Worm (Caenorhabditis elegans) whole organism, L3 larva: ENCODE measurements around the gene C34B4.4.

Experiments used
- R02D3.7 ChIP-seq: fragments of 150-350 bp; optimal IDR thresholded peaks from 2 replicates; lab custom pipeline; 2014; ENCODE audit warnings: missing biosample characterization, missing genetic modification characterization
- ZK546.5 ChIP-seq: sonication (generic microtip); optimal IDR thresholded peaks from 2 replicates; lab custom pipeline; 2017; ENCODE audit warnings: missing biosample characterization, missing genetic modification characterization
- ceh-16 ChIP-seq: sonication (generic microtip); optimal IDR thresholded peaks from 2 replicates; lab custom pipeline; 2017; ENCODE audit warnings: missing biosample characterization, missing genetic modification characterization
- daf-12 ChIP-seq: fragments of 150-350 bp; optimal IDR thresholded peaks from 2 replicates; lab custom pipeline; 2014; ENCODE audit warnings: missing biosample characterization, missing genetic modification reagents, missing genetic modification characterization
- egl-5 ChIP-seq: fragments of 150-350 bp; optimal IDR thresholded peaks from 2 replicates; lab custom pipeline; 2017; ENCODE audit warnings: missing biosample characterization, missing genetic modification reagents, missing genetic modification characterization, inconsistent platforms
- elt-1 ChIP-seq: fragments of 150-350 bp; optimal IDR thresholded peaks from 2 replicates; lab custom pipeline; 2014; ENCODE audit warnings: missing biosample characterization, missing genetic modification characterization
- elt-2 ChIP-seq: sonication (generic microtip); optimal IDR thresholded peaks from 2 replicates; lab custom pipeline; 2016; ENCODE audit warnings: missing genetic modification reagents, mild to moderate bottlenecking, missing genetic modification characterization, missing compliant biosample characterization
- elt-3 ChIP-seq, 3 experiments: fragments of 150-350 bp in 1 of 3; sonication (generic microtip) in 2 of 3; optimal IDR thresholded peaks; 2 replicates in 2 of 3; 4 replicates in 1 of 3; lab custom pipeline; 2014 to 2017; ENCODE audit warnings: missing biosample characterization in 3 of 3, missing genetic modification characterization in 3 of 3
- eor-1 ChIP-seq, 2 experiments: fragments of 150-350 bp; optimal IDR thresholded peaks; 2 replicates each; lab custom pipeline; 2014 to 2018; ENCODE audit warnings: missing biosample characterization in 2 of 2, missing genetic modification characterization in 2 of 2
- fkh-10 ChIP-seq: sonication (generic microtip); optimal IDR thresholded peaks from 2 replicates; lab custom pipeline; 2017; ENCODE audit warnings: missing biosample characterization, missing genetic modification reagents, missing genetic modification characterization
- jun-1 ChIP-seq: fragments of 150-350 bp; optimal IDR thresholded peaks from 2 replicates; lab custom pipeline; 2014; ENCODE audit warnings: missing biosample characterization, missing genetic modification reagents, missing genetic modification characterization
- lin-15B ChIP-seq: fragments of 150-350 bp; optimal IDR thresholded peaks from 2 replicates; lab custom pipeline; 2014; ENCODE audit warnings: missing biosample characterization, missing genetic modification characterization
- lin-39 ChIP-seq: fragments of 150-350 bp; optimal IDR thresholded peaks from 2 replicates; lab custom pipeline; 2018; ENCODE audit warnings: missing biosample characterization, missing genetic modification reagents, missing genetic modification characterization
- mdl-1 ChIP-seq: fragments of 150-350 bp; optimal IDR thresholded peaks from 2 replicates; lab custom pipeline; 2014; ENCODE audit warnings: missing biosample characterization, missing genetic modification characterization
- mml-1 ChIP-seq: fragments of 150-350 bp; sonication (generic microtip); optimal IDR thresholded peaks from 3 replicates; lab custom pipeline; 2014; ENCODE audit warnings: missing biosample characterization, missing genetic modification characterization
- nfya-1 ChIP-seq: sonication (generic microtip); optimal IDR thresholded peaks from 2 replicates; lab custom pipeline; 2017; ENCODE audit warnings: missing genetic modification characterization, mild to moderate bottlenecking, missing compliant biosample characterization, antibody characterized with exemption, moderate library complexity; ENCODE audit not compliant: insufficient read depth
- nhr-11 ChIP-seq: fragments of 150-350 bp; optimal IDR thresholded peaks from 2 replicates; lab custom pipeline; 2014; ENCODE audit warnings: missing biosample characterization, missing genetic modification characterization
- nhr-23 ChIP-seq: fragments of 150-350 bp; optimal IDR thresholded peaks from 2 replicates; lab custom pipeline; 2014; ENCODE audit warnings: missing biosample characterization, missing genetic modification reagents, missing genetic modification characterization
- nhr-28 ChIP-seq: fragments of 150-350 bp; optimal IDR thresholded peaks from 2 replicates; lab custom pipeline; 2014; ENCODE audit warnings: missing biosample characterization, missing genetic modification characterization
- nhr-43 ChIP-seq: sonication (generic microtip); optimal IDR thresholded peaks from 2 replicates; lab custom pipeline; 2016; ENCODE audit warnings: mild to moderate bottlenecking, missing genetic modification characterization, missing compliant biosample characterization; ENCODE audit not compliant: poor library complexity, severe bottlenecking
- nhr-67 ChIP-seq: fragments of 150-350 bp; optimal IDR thresholded peaks from 2 replicates; lab custom pipeline; 2014; ENCODE audit warnings: missing biosample characterization, missing genetic modification characterization
- nhr-76 ChIP-seq: fragments of 150-350 bp; sonication (generic microtip); optimal IDR thresholded peaks from 5 replicates; lab custom pipeline; 2014; ENCODE audit warnings: missing biosample characterization, missing genetic modification characterization
- nhr-77 ChIP-seq: fragments of 150-350 bp; optimal IDR thresholded peaks from 2 replicates; lab custom pipeline; 2014; ENCODE audit warnings: missing biosample characterization, missing genetic modification characterization
- pha-4 ChIP-seq: fragments of 150-350 bp; optimal IDR thresholded peaks from 2 replicates; lab custom pipeline; 2014; ENCODE audit warnings: missing biosample characterization, missing genetic modification reagents, missing genetic modification characterization
- pqm-1 ChIP-seq: fragments of 150-350 bp; optimal IDR thresholded peaks from 2 replicates; lab custom pipeline; 2017; ENCODE audit warnings: missing biosample characterization, missing genetic modification characterization, inconsistent platforms
- sea-2 ChIP-seq: fragments of 150-350 bp; sonication (generic microtip); optimal IDR thresholded peaks from 4 replicates; lab custom pipeline; 2014; ENCODE audit warnings: missing biosample characterization, missing genetic modification reagents, missing genetic modification characterization
- tbx-2 ChIP-seq: sonication (generic microtip); optimal IDR thresholded peaks from 2 replicates; lab custom pipeline; 2016; ENCODE audit warnings: mild to moderate bottlenecking, missing genetic modification characterization, missing compliant biosample characterization
- unc-39 ChIP-seq: sonication (generic microtip); optimal IDR thresholded peaks from 4 replicates; lab custom pipeline; 2017; ENCODE audit warnings: missing biosample characterization, missing genetic modification characterization
- unc-62 ChIP-seq: fragments of 150-350 bp; sonication (generic microtip); optimal IDR thresholded peaks from 4 replicates; lab custom pipeline; 2014; ENCODE audit warnings: missing biosample characterization, missing genetic modification reagents, missing genetic modification characterization
- zag-1 ChIP-seq: fragments of 150-350 bp; optimal IDR thresholded peaks from 2 replicates; lab custom pipeline; 2014; ENCODE audit warnings: missing biosample characterization, missing genetic modification characterization
- ztf-11 ChIP-seq: fragments of 150-350 bp; optimal IDR thresholded peaks from 2 replicates; lab custom pipeline; 2014; ENCODE audit warnings: missing biosample characterization, missing genetic modification characterization
- ztf-4 ChIP-seq: fragments of 150-350 bp; optimal IDR thresholded peaks from 2 replicates; lab custom pipeline; 2014; ENCODE audit warnings: missing biosample characterization, missing genetic modification characterization

Gene C34B4.4

ce11 chrV:13085917-13086552 lies 4.2 kb upstream of the C34B4.4 start (continued):
- TF ChIP-seq mdl-1 (tag; lab: Kevin White, UChicago) (peak; percentile 25), pha-4 (peak; percentile 71), lin-15B (tag; lab: Kevin White, UChicago) (peak; percentile 48), tbx-2 (tag; lab: Kevin White, UChicago) (peak; percentile 23), unc-62 (GFP tag; lab: Kevin White, UChicago) (peak; percentile 93), pqm-1 (tag; lab: Kevin White, UChicago) (peak; percentile 37), ztf-11 (no peak), fkh-10 (GFP tag; lab: Kevin White, UChicago) (no peak), jun-1 (tag; lab: Kevin White, UChicago) (no peak), nhr-76 (no peak), unc-39 (tag; lab: Kevin White, UChicago) (no peak), zag-1 (tag; lab: Kevin White, UChicago) (no peak), sea-2 (no peak), eor-1 (tag; optimal IDR thresholded peaks at IDR 0.05; lab: Kevin White, UChicago) (no peak), nhr-28 (tag; lab: Kevin White, UChicago) (no peak), ZK546.5 (no peak)

- TF ChIP-seq pha-4 (peak; percentile 27), nhr-43 (tag; lab: Kevin White, UChicago) (no peak)
Observed at ce11 chrV:13088485-13088884, 1.7 kb upstream of the C34B4.4 start.

DNA sequence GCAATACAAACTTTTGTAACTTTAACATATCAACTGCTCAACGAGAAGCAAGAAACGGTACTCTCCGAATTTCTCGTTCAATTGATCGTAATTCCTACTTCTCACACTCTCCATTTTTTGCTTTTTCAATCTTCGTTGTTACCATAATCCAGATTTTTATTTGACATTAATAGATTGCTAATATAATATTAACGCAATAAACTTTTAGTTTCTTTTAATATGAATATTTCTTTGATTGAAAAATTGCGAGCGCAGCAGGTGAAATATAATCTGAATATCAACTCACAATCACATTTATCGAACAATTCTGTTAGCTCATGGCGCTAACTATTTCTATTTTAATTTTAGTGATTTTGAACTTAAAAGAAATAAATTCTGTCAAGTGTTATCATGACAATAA lies 2.1 kb downstream of the C34B4.4 start, which contains the start of gene lurp-4:
Gene lurp-4, plus strand, starts transcription at position 301 of the 400 bp plus-strand sequence.
- TF ChIP-seq unc-62 (GFP tag; lab: Kevin White, UChicago) = no peak
- TF ChIP-seq nhr-23 (tag; lab: Kevin White, UChicago) = no peak
- no peak for TF ChIP-seq mml-1
- no peak for TF ChIP-seq egl-5 (tag; lab: Kevin White, UChicago)
- no peak for TF ChIP-seq fkh-10 (GFP tag; lab: Kevin White, UChicago)
- no peak for TF ChIP-seq unc-39 (tag; lab: Kevin White, UChicago)
- no peak for TF ChIP-seq elt-1 (tag; lab: Kevin White, UChicago)
- no peak for TF ChIP-seq sea-2
- TF ChIP-seq ceh-16 (tag; lab: Kevin White, UChicago) = no peak
- no peak for TF ChIP-seq elt-3 (tag; optimal IDR thresholded peaks at IDR 0.05; lab: Kevin White, UChicago)
- TF ChIP-seq nhr-67 (tag; lab: Kevin White, UChicago) = no peak
- TF ChIP-seq nhr-11 (tag; lab: Kevin White, UChicago) = no peak

ce11 chrV:13095654-13096053 lies 5.4 kb downstream of the C34B4.4 start, which contains the start of gene C34B4.5:
Gene C34B4.5 (plus strand): TSS chrV:13095954.
- TF ChIP-seq daf-12 (tag; lab: Kevin White, UChicago) = no peak
- TF ChIP-seq elt-3 (tag; optimal IDR thresholded peaks at IDR 0.05; lab: Kevin White, UChicago) = no peak
- no peak for TF ChIP-seq nhr-23 (tag; lab: Kevin White, UChicago)

- no peak for TF ChIP-seq nhr-23 (tag; lab: Kevin White, UChicago)
- peak; percentile 45 for TF ChIP-seq egl-5 (tag; lab: Kevin White, UChicago)
- TF ChIP-seq unc-39 (tag; lab: Kevin White, UChicago) = no peak
- TF ChIP-seq pha-4 = no peak
- TF ChIP-seq nhr-67 (tag; lab: Kevin White, UChicago) = no peak
Observed at ce11 chrV:13105840-13106429, 15.7 kb downstream of the C34B4.4 start.

DNA sequence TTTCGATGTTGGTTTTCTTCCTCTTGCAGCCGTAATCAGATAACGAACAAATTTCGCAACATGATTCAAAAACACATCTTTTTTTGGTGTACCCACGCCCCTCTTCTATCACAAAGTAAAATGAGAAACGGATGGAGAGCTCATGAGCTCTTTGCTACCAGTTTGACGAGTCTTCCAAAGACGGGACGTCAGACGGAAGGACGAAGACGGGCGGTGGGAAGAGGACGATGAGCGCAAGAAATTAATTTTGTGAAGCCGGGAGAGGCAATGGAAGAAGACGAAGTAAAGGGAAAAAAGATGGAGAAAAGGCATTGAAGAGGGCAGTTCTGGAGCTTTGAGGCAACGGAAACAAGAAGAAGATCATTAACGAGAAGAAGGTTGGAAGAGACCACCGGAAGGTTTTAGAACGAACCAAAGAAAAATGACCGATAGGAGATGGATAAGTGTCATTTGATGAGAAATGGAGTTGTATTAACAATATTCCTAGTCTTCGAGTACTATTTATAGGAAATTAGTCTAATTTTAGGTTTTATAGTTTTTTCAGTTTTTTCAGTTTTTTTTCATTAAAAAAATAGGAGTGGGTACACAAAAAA lies 21.5 kb downstream of the C34B4.4 start:
- TF ChIP-seq nfya-1 (tag; lab: Kevin White, UChicago) (no peak), lin-15B (tag; lab: Kevin White, UChicago) (no peak), nhr-77 (no peak), nhr-23 (tag; lab: Kevin White, UChicago) (no peak), ztf-4 (tag; lab: Kevin White, UChicago) (no peak), pha-4 (no peak), tbx-2 (tag; lab: Kevin White, UChicago) (no peak), R02D3.7 (tag; lab: Kevin White, UChicago) (no peak), pqm-1 (tag; lab: Kevin White, UChicago) (no peak), elt-1 (tag; lab: Kevin White, UChicago) (peak; percentile 36), elt-2 (tag; lab: Kevin White, UChicago) (no peak), sea-2 (no peak), fkh-10 (GFP tag; lab: Kevin White, UChicago) (no peak), lin-39 (peak; percentile 73)
- TF ChIP-seq, all 47 proteins: peak for 2
